Fruit fly (Drosophila melanogaster) Kc167 (cell line): ENCODE results near the gene fabp.

ENCODE experiments used
- Myc ChIP-seq: fragments of >200 bp; optimal IDR thresholded peaks from 2 replicates; lab custom pipeline; 2017; ENCODE audit warnings: missing external identifiers
- Sin3A ChIP-seq: fragments of >200 bp; optimal IDR thresholded peaks from 2 replicates; lab custom pipeline; 2018; ENCODE audit warnings: missing external identifiers
- h ChIP-seq: fragments of >200 bp; optimal IDR thresholded peaks from 3 replicates; lab custom pipeline; 2018; ENCODE audit warnings: missing external identifiers
- insv ChIP-seq: fragments of >200 bp; optimal IDR thresholded peaks from 3 replicates; lab custom pipeline; 2018; ENCODE audit warnings: missing external identifiers
- psq ChIP-seq: fragments of >200 bp; optimal IDR thresholded peaks from 2 replicates; lab custom pipeline; 2017; ENCODE audit warnings: missing external identifiers
- ttk ChIP-seq: sonication (Bioruptor generic); optimal IDR thresholded peaks from 2 replicates; lab custom pipeline; 2017; ENCODE audit warnings: missing external identifiers

dm6 chr3R:11544150-11544549 is 22.7 kb downstream of the fabp start:
- no peak for TF ChIP-seq insv
- TF ChIP-seq ttk (lab: Kevin White, UChicago) = no peak
- no peak for TF ChIP-seq h (lab: Kevin White, UChicago)
- no peak for TF ChIP-seq psq
- TF ChIP-seq Sin3A = no peak
- no peak for TF ChIP-seq Myc (lab: Kevin White, UChicago)
